Fruit fly (Drosophila melanogaster): ENCODE data around the gene thw.

- TF ChIP-seq bab1 (GFP tag; optimal IDR thresholded peaks at IDR 0.05) (no peak), CG14711 (tag; optimal IDR thresholded peaks at IDR 0.05) (no peak), Crg-1 (GFP tag; optimal IDR thresholded peaks at IDR 0.05) (no peak), cnc (optimal IDR thresholded peaks at IDR 0.05) (no peak), pad (GFP tag; optimal IDR thresholded peaks at IDR 0.05) (no peak), CG1620 (GFP tag; optimal IDR thresholded peaks at IDR 0.05) (no peak), CG7101 (tag; optimal IDR thresholded peaks at IDR 0.05) (no peak), Clk (GFP tag; optimal IDR thresholded peaks at IDR 0.05) (no peak), Mnt (GFP tag; optimal IDR thresholded peaks at IDR 0.05) (no peak)
Observed at dm6 chr3R:7187989-7188388, 36.2 kb upstream of the thw start.

All from whole organism, adult.